Worm (Caenorhabditis elegans) whole organism, mixed stage, embryonic: ENCODE data around the gene F48E3.6.

Source experiments
- M03D4.4 ChIP-seq: sonication (generic microtip); optimal IDR thresholded peaks from 2 replicates; lab custom pipeline; 2017; ENCODE audit warnings: mild to moderate bottlenecking, missing genetic modification characterization, missing compliant biosample characterization
- bed-3 ChIP-seq: fragments of 200-800 bp; sonication (Bioruptor generic); optimal IDR thresholded peaks from 3 replicates; lab custom pipeline; 2018; ENCODE audit warnings: mild to moderate bottlenecking, missing genetic modification characterization, moderate library complexity, missing compliant biosample characterization
- blmp-1 ChIP-seq: fragments of 150-350 bp; optimal IDR thresholded peaks from 2 replicates; lab custom pipeline; 2014; ENCODE audit warnings: missing biosample characterization, missing genetic modification characterization
- ceh-39 ChIP-seq: fragments of 150-350 bp; optimal IDR thresholded peaks from 2 replicates; lab custom pipeline; 2014; ENCODE audit warnings: missing biosample characterization, missing genetic modification characterization
- ceh-43 ChIP-seq: fragments of 200-800 bp; sonication (Bioruptor generic); optimal IDR thresholded peaks from 2 replicates; lab custom pipeline; 2018; ENCODE audit warnings: mild to moderate bottlenecking, missing genetic modification characterization, moderate library complexity, missing compliant biosample characterization
- ceh-83 ChIP-seq: fragments of 200-800 bp; sonication (Bioruptor generic); optimal IDR thresholded peaks from 2 replicates; lab custom pipeline; 2018; ENCODE audit warnings: mild to moderate bottlenecking, missing genetic modification characterization, missing compliant biosample characterization
- ces-1 ChIP-seq: fragments of 150-350 bp; optimal IDR thresholded peaks from 2 replicates; lab custom pipeline; 2014; ENCODE audit warnings: missing biosample characterization, missing genetic modification reagents, missing genetic modification characterization
- cnd-1 ChIP-seq: fragments of 200-800 bp; sonication (Bioruptor generic); optimal IDR thresholded peaks from 2 replicates; lab custom pipeline; 2018; ENCODE audit warnings: mild to moderate bottlenecking, missing genetic modification characterization, missing compliant biosample characterization
- drap-1 ChIP-seq: fragments of 200-800 bp; sonication (Bioruptor generic); optimal IDR thresholded peaks from 3 replicates; lab custom pipeline; 2018; ENCODE audit warnings: mild to moderate bottlenecking, missing genetic modification characterization, missing compliant biosample characterization
- elt-1 ChIP-seq: sonication (generic microtip); optimal IDR thresholded peaks from 2 replicates; lab custom pipeline; 2017; ENCODE audit warnings: missing genetic modification characterization, mild to moderate bottlenecking, missing compliant biosample characterization, antibody characterized with exemption, moderate library complexity, borderline replicate concordance; ENCODE audit not compliant: insufficient read depth
- elt-3 ChIP-seq: fragments of 150-350 bp; optimal IDR thresholded peaks from 2 replicates; lab custom pipeline; 2014; ENCODE audit warnings: missing biosample characterization, missing genetic modification characterization
- flh-1 ChIP-seq: fragments of 200-800 bp; sonication (Bioruptor generic); optimal IDR thresholded peaks from 2 replicates; lab custom pipeline; 2018; ENCODE audit warnings: mild to moderate bottlenecking, missing genetic modification characterization, moderate library complexity, missing compliant biosample characterization
- ham-2 ChIP-seq: fragments of 200-800 bp; sonication (Bioruptor generic); optimal IDR thresholded peaks from 2 replicates; lab custom pipeline; 2018; ENCODE audit warnings: mild to moderate bottlenecking, missing genetic modification characterization, missing compliant biosample characterization
- hlh-1 ChIP-seq: fragments of 150-350 bp; optimal IDR thresholded peaks from 2 replicates; lab custom pipeline; 2014; ENCODE audit warnings: missing biosample characterization, missing genetic modification reagents, missing genetic modification characterization
- lin-13 ChIP-seq: fragments of 150-350 bp; optimal IDR thresholded peaks from 2 replicates; lab custom pipeline; 2014; ENCODE audit warnings: missing biosample characterization, missing genetic modification characterization
- lin-32 ChIP-seq: fragments of 200-800 bp; sonication (Bioruptor generic); optimal IDR thresholded peaks from 2 replicates; lab custom pipeline; 2018; ENCODE audit warnings: mild to moderate bottlenecking, missing genetic modification characterization, missing compliant biosample characterization
- lsy-2 ChIP-seq: fragments of 150-350 bp; optimal IDR thresholded peaks from 2 replicates; lab custom pipeline; 2014; ENCODE audit warnings: missing biosample characterization, missing genetic modification characterization
- mab-5 ChIP-seq: fragments of 150-350 bp; optimal IDR thresholded peaks from 2 replicates; lab custom pipeline; 2014; ENCODE audit warnings: missing biosample characterization, missing genetic modification characterization
- mep-1 ChIP-seq: fragments of 150-350 bp; optimal IDR thresholded peaks from 2 replicates; lab custom pipeline; 2017; ENCODE audit warnings: missing biosample characterization, missing genetic modification reagents, missing genetic modification characterization, inconsistent platforms
- mls-2 ChIP-seq: sonication (generic microtip); optimal IDR thresholded peaks from 2 replicates; lab custom pipeline; 2016; ENCODE audit warnings: mild to moderate bottlenecking, missing genetic modification characterization, moderate library complexity, missing compliant biosample characterization
- nhr-12 ChIP-seq: fragments of 150-350 bp; optimal IDR thresholded peaks from 2 replicates; lab custom pipeline; 2014; ENCODE audit warnings: missing biosample characterization, missing genetic modification characterization
- nhr-2 ChIP-seq: fragments of 150-350 bp; optimal IDR thresholded peaks from 2 replicates; lab custom pipeline; 2014; ENCODE audit warnings: missing biosample characterization, missing genetic modification characterization
- nhr-237 ChIP-seq: fragments of 150-350 bp; optimal IDR thresholded peaks from 2 replicates; lab custom pipeline; 2014; ENCODE audit warnings: missing biosample characterization, missing genetic modification characterization
- nhr-28 ChIP-seq: fragments of 150-350 bp; optimal IDR thresholded peaks from 2 replicates; lab custom pipeline; 2014; ENCODE audit warnings: missing biosample characterization, missing genetic modification characterization
- nhr-76 ChIP-seq: sonication (generic microtip); optimal IDR thresholded peaks from 2 replicates; lab custom pipeline; 2017; ENCODE audit warnings: missing biosample characterization, missing genetic modification characterization
- pha-4 ChIP-seq: fragments of 150-350 bp; optimal IDR thresholded peaks from 2 replicates; lab custom pipeline; 2018; ENCODE audit warnings: missing biosample characterization, missing genetic modification reagents, missing genetic modification characterization
- sem-2 ChIP-seq: fragments of 200-800 bp; sonication (Bioruptor generic); optimal IDR thresholded peaks from 2 replicates; lab custom pipeline; 2018; ENCODE audit warnings: mild to moderate bottlenecking, missing genetic modification characterization, missing compliant biosample characterization
- snpc-4 ChIP-seq: fragments of 150-350 bp; optimal IDR thresholded peaks from 2 replicates; lab custom pipeline; 2014; ENCODE audit warnings: missing biosample characterization, missing genetic modification characterization
- sptf-1 ChIP-seq: sonication (generic microtip); optimal IDR thresholded peaks from 2 replicates; lab custom pipeline; 2017; ENCODE audit warnings: mild to moderate bottlenecking, missing genetic modification characterization, moderate library complexity, missing compliant biosample characterization
- tbx-8 ChIP-seq: fragments of 200-800 bp; sonication (Bioruptor generic); optimal IDR thresholded peaks from 2 replicates; lab custom pipeline; 2018; ENCODE audit warnings: mild to moderate bottlenecking, missing genetic modification characterization, moderate library complexity, missing compliant biosample characterization
- unc-120 ChIP-seq: sonication (generic microtip); optimal IDR thresholded peaks from 2 replicates; lab custom pipeline; 2017; ENCODE audit warnings: missing genetic modification characterization, missing compliant biosample characterization; ENCODE audit not compliant: poor library complexity, severe bottlenecking
- unc-39 ChIP-seq: fragments of 150-350 bp; optimal IDR thresholded peaks from 2 replicates; lab custom pipeline; 2014; ENCODE audit warnings: missing biosample characterization, missing genetic modification characterization
- unc-62 ChIP-seq: fragments of 150-350 bp; optimal IDR thresholded peaks from 2 replicates; lab custom pipeline; 2014; ENCODE audit warnings: missing biosample characterization, missing genetic modification reagents, missing genetic modification characterization
- zip-8 ChIP-seq: fragments of 150-350 bp; optimal IDR thresholded peaks from 2 replicates; lab custom pipeline; 2014; ENCODE audit warnings: missing biosample characterization, missing genetic modification characterization
- ztf-11 ChIP-seq: fragments of 150-350 bp; optimal IDR thresholded peaks from 2 replicates; lab custom pipeline; 2014; ENCODE audit warnings: missing biosample characterization, missing genetic modification characterization

Gene F48E3.6

DNA sequence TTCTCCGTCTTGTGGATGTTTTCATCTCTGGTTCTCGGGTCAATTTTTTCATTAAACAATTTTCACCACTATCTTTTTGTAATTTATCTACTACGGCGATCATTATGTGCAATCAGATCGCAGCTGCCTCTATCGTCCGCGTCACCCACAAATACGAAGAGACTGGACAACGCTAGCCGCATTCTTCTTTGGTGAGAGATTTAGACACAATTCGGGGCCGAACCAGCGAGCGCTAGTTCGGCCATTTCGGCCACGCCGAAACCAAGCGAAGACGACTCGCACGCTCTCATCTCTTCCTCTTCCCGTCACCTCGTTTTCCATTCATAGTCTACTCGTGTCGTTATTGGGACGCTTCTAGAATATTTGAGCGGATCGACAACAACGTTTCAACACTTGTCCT is 17.0 kb downstream of the F48E3.6 start, which contains the start of gene gly-12:
Gene gly-12, plus strand, starts transcription at position 117 of the 400 bp plus-strand sequence.
- TF ChIP-seq hlh-1 (peak; percentile 40), lin-32 (no peak), flh-1 (GFP tag; lab: Kevin White, UChicago) (no peak), ceh-43 (GFP tag; lab: Kevin White, UChicago) (no peak), elt-3 (tag; lab: Kevin White, UChicago) (no peak), pha-4 (tag; lab: Kevin White, UChicago) (no peak), unc-62 (GFP tag; lab: Kevin White, UChicago) (peak; percentile 48), ceh-39 (tag; lab: Kevin White, UChicago) (no peak), sptf-1 (tag; lab: Kevin White, UChicago) (peak; percentile 59), unc-120 (tag; lab: Kevin White, UChicago) (peak; percentile 54), elt-1 (peak; percentile 93), ceh-83 (GFP tag; lab: Kevin White, UChicago) (no peak), mls-2 (peak; percentile 43), ham-2 (GFP tag; lab: Kevin White, UChicago) (peak; percentile 89), sem-2 (no peak), tbx-8 (GFP tag; lab: Kevin White, UChicago) (no peak), nhr-2 (no peak), lsy-2 (no peak), drap-1 (GFP tag; lab: Kevin White, UChicago) (no peak), mep-1 (peak; percentile 39), ztf-11 (tag; lab: Kevin White, UChicago) (no peak), cnd-1 (no peak), M03D4.4 (tag; lab: Kevin White, UChicago) (peak; percentile 52), snpc-4 (no peak), bed-3 (GFP tag; lab: Kevin White, UChicago) (no peak), nhr-12 (tag; lab: Kevin White, UChicago) (no peak)
- TF ChIP-seq, all 35 proteins: peak for 9

DNA sequence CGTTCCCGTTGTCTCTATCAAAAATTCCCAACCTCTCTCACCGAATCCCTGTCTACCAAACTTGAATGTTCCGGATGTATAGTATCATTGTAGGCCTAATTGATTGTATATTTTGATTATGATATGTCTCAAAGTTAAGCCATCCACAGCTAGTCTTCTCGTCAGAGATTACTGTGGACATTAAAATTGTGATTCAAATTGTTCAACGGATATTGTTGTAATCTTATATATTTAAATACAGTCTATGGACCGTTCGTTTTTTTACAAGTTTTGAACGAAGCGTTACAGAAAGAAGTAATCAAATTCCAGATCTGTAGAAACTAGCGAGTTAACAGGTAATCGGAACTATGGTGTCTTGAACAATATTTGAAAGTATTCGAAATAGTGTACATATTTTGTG is 22.0 kb downstream of the F48E3.6 start, which contains the start of gene F48E3.9:
Gene F48E3.9, plus strand, starts transcription at position 301 of the 400 bp plus-strand sequence.
- TF ChIP-seq ztf-11 (tag; lab: Kevin White, UChicago) (no peak), mab-5 (tag; lab: Kevin White, UChicago) (no peak), snpc-4 (no peak), elt-1 (no peak), lin-32 (no peak), nhr-237 (tag; lab: Kevin White, UChicago) (no peak), nhr-2 (no peak), blmp-1 (tag; lab: Kevin White, UChicago) (no peak), cnd-1 (no peak), nhr-76 (no peak)

DNA sequence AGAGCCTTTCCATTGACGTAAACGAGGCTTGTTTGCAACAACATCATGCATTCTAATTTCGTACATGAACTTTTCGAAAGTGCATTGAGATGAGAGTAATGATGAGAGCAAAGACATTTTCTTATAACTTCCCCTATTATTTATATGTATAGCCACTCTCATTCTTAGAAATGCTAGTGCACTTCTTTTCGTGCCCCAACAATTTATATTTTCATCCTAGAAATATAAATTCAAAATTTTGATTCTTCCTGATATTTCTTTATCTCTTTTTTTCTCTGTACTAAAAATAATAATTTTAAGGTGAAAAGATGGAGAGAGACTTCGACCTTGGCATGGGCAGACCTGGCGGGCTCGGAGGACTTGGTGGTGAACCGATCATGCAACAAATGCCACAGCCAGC is 23.8 kb downstream of the F48E3.6 start, which contains the start of gene mek-1:
Gene mek-1, plus strand, starts transcription at position 301 of the 400 bp plus-strand sequence.
- no peak for TF ChIP-seq elt-3 (tag; lab: Kevin White, UChicago)
- TF ChIP-seq lin-13 (tag; lab: Kevin White, UChicago), result no peak

DNA sequence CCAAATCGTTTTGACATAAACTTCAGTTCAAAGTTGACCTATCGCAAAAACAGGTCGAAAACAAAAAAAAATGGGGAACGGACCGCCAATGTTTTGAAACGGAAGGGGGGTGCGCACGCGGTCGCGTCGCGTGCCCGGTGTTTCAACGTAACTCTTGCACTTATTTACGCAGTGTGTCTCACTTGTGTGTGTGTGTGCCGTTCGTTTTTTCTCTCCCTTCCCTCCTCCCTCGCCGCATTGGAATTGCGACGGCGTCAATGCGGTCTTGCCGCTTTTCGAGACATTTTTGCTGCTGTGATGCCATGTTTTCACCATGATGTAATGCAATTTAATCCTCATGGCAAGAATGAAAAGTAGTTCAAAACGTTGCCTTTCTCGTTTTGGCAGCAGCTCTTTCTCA is 24.2 kb downstream of the F48E3.6 start:
- TF ChIP-seq nhr-2, result no peak
- no peak for TF ChIP-seq lsy-2
- peak; percentile 37 for TF ChIP-seq drap-1 (GFP tag; lab: Kevin White, UChicago)
- no peak for TF ChIP-seq nhr-28 (tag; lab: Kevin White, UChicago)
- no peak for TF ChIP-seq nhr-76
- no peak for TF ChIP-seq elt-1
- TF ChIP-seq mep-1, result peak; percentile 56
- TF ChIP-seq ztf-11 (tag; lab: Kevin White, UChicago), result no peak
- no peak for TF ChIP-seq snpc-4
- no peak for TF ChIP-seq elt-3 (tag; lab: Kevin White, UChicago)
- no peak for TF ChIP-seq mab-5 (tag; lab: Kevin White, UChicago)
- TF ChIP-seq pha-4 (tag; lab: Kevin White, UChicago), result peak; percentile 65
- TF ChIP-seq ceh-39 (tag; lab: Kevin White, UChicago), result no peak
- TF ChIP-seq mls-2, result peak; percentile 47
- no peak for TF ChIP-seq sem-2
- TF ChIP-seq unc-39 (tag; lab: Kevin White, UChicago), result no peak
- TF ChIP-seq unc-62 (GFP tag; lab: Kevin White, UChicago), result no peak
- peak; percentile 29 for TF ChIP-seq hlh-1
- no peak for TF ChIP-seq flh-1 (GFP tag; lab: Kevin White, UChicago)
- no peak for TF ChIP-seq nhr-237 (tag; lab: Kevin White, UChicago)
- no peak for TF ChIP-seq tbx-8 (GFP tag; lab: Kevin White, UChicago)
- TF ChIP-seq ces-1, result peak; percentile 47
- TF ChIP-seq bed-3 (GFP tag; lab: Kevin White, UChicago), result no peak
- TF ChIP-seq ceh-43 (GFP tag; lab: Kevin White, UChicago), result no peak
- TF ChIP-seq M03D4.4 (tag; lab: Kevin White, UChicago), result peak; percentile 35
- no peak for TF ChIP-seq nhr-12 (tag; lab: Kevin White, UChicago)
- peak; percentile 36 for TF ChIP-seq unc-120 (tag; lab: Kevin White, UChicago)
- TF ChIP-seq sptf-1 (tag; lab: Kevin White, UChicago), result peak; percentile 59
- no peak for TF ChIP-seq lin-32
- peak; percentile 49 for TF ChIP-seq lin-13 (tag; lab: Kevin White, UChicago)
- TF ChIP-seq cnd-1, result peak; percentile 32
- peak; percentile 45 for TF ChIP-seq ceh-83 (GFP tag; lab: Kevin White, UChicago)
- TF ChIP-seq zip-8 (tag; lab: Kevin White, UChicago), result no peak
- TF ChIP-seq ham-2 (GFP tag; lab: Kevin White, UChicago), result no peak
- no peak for TF ChIP-seq blmp-1 (tag; lab: Kevin White, UChicago)
